Worm (Caenorhabditis elegans) whole organism, L2 larva: ENCODE results near the gene pyr-1.

Experiments
- ceh-16 ChIP-seq: fragments of 150-350 bp; optimal IDR thresholded peaks from 2 replicates; lab custom pipeline; 2014; ENCODE audit warnings: missing biosample characterization, missing genetic modification characterization
- fos-1 ChIP-seq: fragments of 150-350 bp; optimal IDR thresholded peaks from 2 replicates; lab custom pipeline; 2014; ENCODE audit warnings: missing biosample characterization, missing genetic modification characterization
- lin-11 ChIP-seq: fragments of 150-350 bp; sonication (generic microtip); optimal IDR thresholded peaks from 2 replicates; lab custom pipeline; 2014; ENCODE audit warnings: missing biosample characterization, missing genetic modification characterization, inconsistent platforms, mixed read lengths
- nhr-237 ChIP-seq: fragments of 150-350 bp; optimal IDR thresholded peaks from 2 replicates; lab custom pipeline; 2014; ENCODE audit warnings: missing biosample characterization, missing genetic modification characterization
- unc-39 ChIP-seq: fragments of 150-350 bp; optimal IDR thresholded peaks from 2 replicates; lab custom pipeline; 2014; ENCODE audit warnings: missing biosample characterization, missing genetic modification characterization
- zag-1 ChIP-seq: fragments of 150-350 bp; optimal IDR thresholded peaks from 2 replicates; lab custom pipeline; 2014; ENCODE audit warnings: missing biosample characterization, missing genetic modification characterization

ce11 chrII:8616155-8616554 is 34.8 kb upstream of the pyr-1 start:
- TF ChIP-seq fos-1 (tag; lab: Kevin White, UChicago) (no peak), unc-39 (tag; lab: Kevin White, UChicago) (no peak), nhr-237 (no peak), ceh-16 (tag; lab: Kevin White, UChicago) (no peak), zag-1 (tag; lab: Kevin White, UChicago) (no peak), lin-11 (no peak)
